Worm (Caenorhabditis elegans) whole organism, early embryonic: ENCODE data around the gene srbc-38.

Source experiments
- B0310.2 ChIP-seq: sonication (generic microtip); optimal IDR thresholded peaks from 2 replicates; lab custom pipeline; 2016; ENCODE audit warnings: mild to moderate bottlenecking, missing genetic modification characterization, missing compliant biosample characterization
- F13C5.2 ChIP-seq: sonication (generic microtip); optimal IDR thresholded peaks from 2 replicates; lab custom pipeline; 2017; ENCODE audit warnings: mild to moderate bottlenecking, missing genetic modification characterization, inconsistent platforms, missing compliant biosample characterization
- aly-1 ChIP-seq: sonication (generic microtip); optimal IDR thresholded peaks from 2 replicates; lab custom pipeline; 2016; ENCODE audit warnings: missing genetic modification characterization, missing compliant biosample characterization
- ama-1 ChIP-seq: fragments of 150-350 bp; optimal IDR thresholded peaks from 2 replicates; lab custom pipeline; 2014
- ceh-13 ChIP-seq: fragments of 200-800 bp; sonication (Bioruptor generic); optimal IDR thresholded peaks from 2 replicates; lab custom pipeline; 2018; ENCODE audit warnings: mild to moderate bottlenecking, missing genetic modification characterization, missing compliant biosample characterization
- ceh-36 ChIP-seq: sonication (generic microtip); optimal IDR thresholded peaks from 2 replicates; lab custom pipeline; 2016; ENCODE audit warnings: missing genetic modification characterization, inconsistent platforms, missing compliant biosample characterization
- ets-7 ChIP-seq: sonication (generic microtip); optimal IDR thresholded peaks from 2 replicates; lab custom pipeline; 2016; ENCODE audit warnings: missing genotype, missing genetic modification characterization, missing compliant biosample characterization
- flt-1 ChIP-seq: fragments of 200-800 bp; sonication (Bioruptor generic); IDR thresholded peaks from 2 replicates; pipeline ENCODE4 v1.3.6; 2022; ENCODE audit warnings: missing genetic modification characterization, missing compliant biosample characterization
- hmbx-1 ChIP-seq: sonication (generic microtip); optimal IDR thresholded peaks from 2 replicates; lab custom pipeline; 2016; ENCODE audit warnings: mild to moderate bottlenecking, missing genetic modification characterization, missing compliant biosample characterization
- hmg-4 ChIP-seq: fragments of 200-800 bp; sonication (Bioruptor generic); optimal IDR thresholded peaks from 2 replicates; lab custom pipeline; 2018; ENCODE audit warnings: mild to moderate bottlenecking, missing genetic modification characterization, missing compliant biosample characterization
- hnd-1 ChIP-seq: sonication (generic microtip); optimal IDR thresholded peaks from 2 replicates; lab custom pipeline; 2016; ENCODE audit warnings: missing genetic modification characterization, missing compliant biosample characterization
- pes-1 ChIP-seq: fragments of 200-800 bp; sonication (Bioruptor generic); IDR thresholded peaks from 2 replicates; pipeline ENCODE4 v1.3.6; 2022; ENCODE audit warnings: missing genetic modification reagents, missing genetic modification characterization, missing compliant biosample characterization
- scrt-1 ChIP-seq: fragments of 200-800 bp; sonication (Bioruptor generic); IDR thresholded peaks from 2 replicates; pipeline ENCODE4 v1.3.6; 2022; ENCODE audit warnings: missing genetic modification characterization, missing compliant biosample characterization
- sea-1 ChIP-seq: fragments of 200-800 bp; sonication (Bioruptor generic); conservative IDR thresholded peaks from 2 replicates; pipeline ENCODE4 v1.3.6; 2022; ENCODE audit warnings: missing genetic modification characterization, missing compliant biosample characterization
- tbx-11 ChIP-seq: fragments of 200-800 bp; sonication (Bioruptor generic); IDR thresholded peaks from 2 replicates; pipeline ENCODE4 v1.3.6; 2022; ENCODE audit warnings: missing genetic modification characterization, missing compliant biosample characterization
- tbx-37 ChIP-seq: fragments of 200-800 bp; sonication (Bioruptor generic); conservative IDR thresholded peaks from 2 replicates; pipeline ENCODE4 v1.3.6; 2022; ENCODE audit warnings: missing genetic modification reagents, missing genetic modification characterization, missing compliant biosample characterization
- tra-4 ChIP-seq: sonication (generic microtip); optimal IDR thresholded peaks from 2 replicates; lab custom pipeline; 2017; ENCODE audit warnings: missing genetic modification characterization, missing compliant biosample characterization

Gene srbc-38

ce11 chrV:741820-742219 is 34.8 kb downstream of the srbc-38 start, which contains the start of gene C05E4.7:
Gene C05E4.7 (plus strand): TSS chrV:742120.
- TF ChIP-seq aly-1 = no peak
- TF ChIP-seq ama-1 (lab: Kevin White, UChicago) = no peak
- TF ChIP-seq sea-1 (GFP tag; lab: Robert Waterston, UW) = no peak
- no peak for TF ChIP-seq tbx-37 (GFP tag; lab: Robert Waterston, UW)

- TF ChIP-seq aly-1 (no peak), hnd-1 (tag; lab: Kevin White, UChicago) (no peak), tbx-11 (no peak), ceh-36 (tag; lab: Kevin White, UChicago) (no peak), ama-1 (lab: Kevin White, UChicago) (no peak), tbx-37 (GFP tag; lab: Robert Waterston, UW) (no peak), F13C5.2 (tag; lab: Kevin White, UChicago) (no peak), B0310.2 (tag; lab: Kevin White, UChicago) (no peak), sea-1 (GFP tag; lab: Robert Waterston, UW) (no peak), tra-4 (tag; lab: Kevin White, UChicago) (no peak), ceh-13 (GFP tag; lab: Kevin White, UChicago) (no peak), pes-1 (no peak), hmg-4 (GFP tag; lab: Kevin White, UChicago) (no peak), hmbx-1 (no peak), ets-7 (tag; lab: Kevin White, UChicago) (no peak)
These were observed 36.3 kb downstream of the srbc-38 start, which contains the start of gene str-134 for ce11 chrV:743348-743747. Gene str-134 (plus strand): TSS chrV:743648.

DNA sequence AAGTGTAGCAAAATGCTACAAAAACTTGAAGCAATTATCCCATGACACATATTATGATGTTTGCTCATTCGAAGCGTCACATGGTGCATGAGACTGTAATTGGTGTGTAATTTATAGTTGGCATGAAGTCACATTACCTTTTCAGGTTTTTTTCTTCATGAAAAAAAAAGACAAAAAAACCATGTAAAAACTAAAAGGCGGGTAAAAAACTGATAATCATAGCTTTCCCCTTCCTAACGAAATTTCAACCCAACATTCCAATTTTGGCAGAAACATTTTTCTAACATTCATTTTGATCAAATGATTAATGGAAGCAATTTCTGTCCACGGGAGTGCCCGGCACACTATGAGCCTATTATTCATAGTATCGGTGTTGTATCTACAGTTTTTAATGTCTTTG is 41.0 kb downstream of the srbc-38 start, which contains the start of gene sri-4:
Gene sri-4 (plus strand): TSS at position 301 of the 400 bp plus-strand sequence.
- no peak for TF ChIP-seq hnd-1 (tag; lab: Kevin White, UChicago)
- TF ChIP-seq hmg-4 (GFP tag; lab: Kevin White, UChicago) = no peak
- no peak for TF ChIP-seq ama-1 (lab: Kevin White, UChicago)
- TF ChIP-seq aly-1 = no peak
- no peak for TF ChIP-seq ets-7 (tag; lab: Kevin White, UChicago)
- no peak for TF ChIP-seq scrt-1 (GFP tag; lab: Robert Waterston, UW)
- TF ChIP-seq ceh-36 (tag; lab: Kevin White, UChicago) = no peak
- TF ChIP-seq B0310.2 (tag; lab: Kevin White, UChicago) = no peak
- no peak for TF ChIP-seq tbx-11
- TF ChIP-seq tbx-37 (GFP tag; lab: Robert Waterston, UW) = no peak

ce11 chrV:752679-753333 is 45.8 kb downstream of the srbc-38 start, which contains the start of the genes str-262 and srp-1:
Gene str-262 (minus strand): TSS chrV:752779.
Gene srp-1 (plus strand): TSS chrV:753283.
- TF ChIP-seq B0310.2 (tag; lab: Kevin White, UChicago) = no peak
- no peak for TF ChIP-seq ama-1 (lab: Kevin White, UChicago)
- no peak for TF ChIP-seq hmbx-1
- TF ChIP-seq hmg-4 (GFP tag; lab: Kevin White, UChicago) = no peak
- TF ChIP-seq aly-1 = no peak
- TF ChIP-seq pes-1 = no peak
- no peak for TF ChIP-seq hnd-1 (tag; lab: Kevin White, UChicago)
- TF ChIP-seq ceh-36 (tag; lab: Kevin White, UChicago) = no peak
- no peak for TF ChIP-seq flt-1
- no peak for TF ChIP-seq F13C5.2 (tag; lab: Kevin White, UChicago)
- TF ChIP-seq sea-1 (GFP tag; lab: Robert Waterston, UW) = no peak

DNA sequence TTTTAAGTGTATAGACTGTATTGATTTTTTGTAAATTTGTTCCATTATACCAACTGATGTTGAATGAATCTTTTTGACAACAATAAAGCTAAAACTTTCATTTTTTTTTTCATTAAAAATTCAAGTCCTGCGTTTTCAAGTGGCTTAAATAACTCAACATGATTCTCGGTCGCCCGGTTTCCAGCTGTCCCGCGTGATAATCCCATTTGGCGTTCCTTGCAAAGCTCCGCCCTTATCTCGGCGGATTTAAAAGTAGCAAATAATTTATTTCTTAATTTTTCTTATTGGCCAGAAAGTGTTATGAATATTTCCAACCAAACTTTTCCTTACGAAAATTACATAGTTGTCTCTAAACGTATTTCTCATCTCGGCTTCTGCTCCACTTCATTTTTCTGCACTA is 49.2 kb downstream of the srbc-38 start, which contains the start of gene str-20:
Gene str-20 (plus strand): TSS at position 301 of the 400 bp plus-strand sequence.
- TF ChIP-seq ceh-36 (tag; lab: Kevin White, UChicago) (no peak), ets-7 (tag; lab: Kevin White, UChicago) (no peak), hmbx-1 (no peak), hmg-4 (GFP tag; lab: Kevin White, UChicago) (no peak), aly-1 (no peak), tra-4 (tag; lab: Kevin White, UChicago) (no peak)
